Worm (Caenorhabditis elegans) whole organism, L4 larva: ENCODE measurements around the gene nhr-9.

Experiments
- ZK546.5 ChIP-seq, 2 experiments: sonication (generic microtip); optimal IDR thresholded peaks; 2 replicates each; lab custom pipeline; 2017; ENCODE audit warnings: missing biosample characterization in 2 of 2, missing genetic modification characterization in 2 of 2
- egl-43 ChIP-seq: fragments of 200-800 bp; sonication (Bioruptor generic); IDR thresholded peaks from 2 replicates; pipeline ENCODE4 v1.3.6; 2022; ENCODE audit warnings: missing genetic modification reagents, missing genetic modification characterization, missing compliant biosample characterization
- jun-1 ChIP-seq: fragments of 150-350 bp; optimal IDR thresholded peaks from 2 replicates; lab custom pipeline; 2014; ENCODE audit warnings: missing biosample characterization, missing genetic modification reagents, missing genetic modification characterization
- lin-38 ChIP-seq: fragments of 200-800 bp; sonication (Bioruptor generic); IDR thresholded peaks from 2 replicates; pipeline ENCODE4 v1.3.6; 2022; ENCODE audit warnings: missing genetic modification reagents, missing genetic modification characterization, missing compliant biosample characterization
- mes-2 ChIP-seq: sonication (generic microtip); optimal IDR thresholded peaks from 2 replicates; lab custom pipeline; 2016; ENCODE audit warnings: missing genotype, mild to moderate bottlenecking, missing genetic modification characterization, missing compliant biosample characterization; ENCODE audit not compliant: poor library complexity, severe bottlenecking
- nhr-28 ChIP-seq: fragments of 150-350 bp; optimal IDR thresholded peaks from 2 replicates; lab custom pipeline; 2014; ENCODE audit warnings: missing biosample characterization, missing genetic modification characterization
- pha-4 ChIP-seq, 2 experiments: fragments of 150-350 bp in 1 of 2; fragments of 200-800 bp in 1 of 2; sonication (Bioruptor generic) in 1 of 2; IDR thresholded peaks in 1 of 2; optimal IDR thresholded peaks in 1 of 2; 2 replicates each; pipeline versions ENCODE4 v1.3.6 to Lab custom; 2014 to 2022; ENCODE audit warnings: missing genetic modification characterization in 2 of 2, missing genetic modification reagents in 2 of 2, missing biosample characterization in 1 of 2, missing compliant biosample characterization in 1 of 2
- unc-39 ChIP-seq: sonication (generic microtip); optimal IDR thresholded peaks from 2 replicates; lab custom pipeline; 2017; ENCODE audit warnings: missing biosample characterization, missing genetic modification characterization
- zip-2 ChIP-seq: fragments of 150-350 bp; optimal IDR thresholded peaks from 2 replicates; lab custom pipeline; 2014; ENCODE audit warnings: missing biosample characterization, missing genetic modification characterization

DNA sequence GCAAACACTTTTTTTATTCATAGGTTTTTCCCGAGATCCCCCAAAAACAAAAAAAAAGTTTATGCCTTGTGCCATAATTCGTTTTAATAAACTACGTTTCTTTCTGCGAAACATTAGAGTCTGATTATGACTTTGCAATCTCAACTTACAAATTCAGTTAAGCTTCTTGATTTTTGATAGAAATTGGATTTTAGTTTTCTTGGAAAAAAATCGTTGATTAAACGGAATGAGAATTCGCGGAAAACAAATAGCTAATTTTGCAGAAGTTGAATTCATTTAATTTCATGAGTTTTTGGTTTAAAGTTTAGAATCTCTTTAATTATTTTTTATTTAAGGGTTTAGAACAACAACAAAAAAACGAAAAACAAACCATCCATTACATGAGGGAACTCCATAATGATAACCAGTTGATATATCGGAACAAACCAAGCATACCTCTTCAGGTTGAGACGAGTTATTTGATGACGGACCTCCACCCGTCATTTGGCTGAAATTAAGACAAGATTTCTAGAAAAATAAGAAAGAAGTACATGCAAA, 19.8 kb downstream of the nhr-9 start, which contains the start of gene nhr-10:
- TF ChIP-seq ZK546.5 (tag; optimal IDR thresholded peaks at IDR 0.05; lab: Kevin White, UChicago): no peak
- no peak for TF ChIP-seq pha-4 (GFP tag; IDR thresholded peaks at IDR 0.05; lab: Robert Waterston, UW)
- no peak for TF ChIP-seq pha-4 (tag; optimal IDR thresholded peaks at IDR 0.05; lab: Kevin White, UChicago)
- TF ChIP-seq nhr-28 (tag; lab: Kevin White, UChicago): no peak
- TF ChIP-seq jun-1 (tag; lab: Kevin White, UChicago): no peak
- no peak for TF ChIP-seq mes-2
- no peak for TF ChIP-seq unc-39 (tag; lab: Kevin White, UChicago)
- TF ChIP-seq zip-2: no peak
- TF ChIP-seq lin-38: no peak
- TF ChIP-seq egl-43 (GFP tag; lab: Robert Waterston, UW): 0 out of 2 replicates have a peak, but pooled peaks have one; percentile 45
